Fruit fly (Drosophila melanogaster): ENCODE results near the gene CG7017.

The CG7017 gene

dm6 chr3L:20226153-20226552, 14.2 kb upstream of the CG7017 start (continued):
- no peak for TF ChIP-seq Ets65A (GFP tag)
- TF ChIP-seq CG15479 (GFP tag; optimal IDR thresholded peaks at IDR 0.05): no peak
- TF ChIP-seq her (GFP tag; optimal IDR thresholded peaks at IDR 0.05): peak; percentile 49
- TF ChIP-seq sob (GFP tag; IDR thresholded peaks at IDR 0.05): no peak
- TF ChIP-seq YL-1 (GFP tag; optimal IDR thresholded peaks at IDR 0.05): peak; percentile 42
- TF ChIP-seq unpg (GFP tag; optimal IDR thresholded peaks at IDR 0.05): no peak
- no peak for TF ChIP-seq tio (GFP tag; optimal IDR thresholded peaks at IDR 0.05)
- TF ChIP-seq CG11560 (tag; IDR thresholded peaks at IDR 0.05): no peak
- TF ChIP-seq HmgZ (tag; optimal IDR thresholded peaks at IDR 0.05): no peak
- no peak for TF ChIP-seq CG18011 (GFP tag; optimal IDR thresholded peaks at IDR 0.05)
- no peak for TF ChIP-seq onecut (GFP tag; IDR thresholded peaks at IDR 0.05)
- TF ChIP-seq C15 (GFP tag; IDR thresholded peaks at IDR 0.05): no peak
- TF ChIP-seq CG7839 (tag; optimal IDR thresholded peaks at IDR 0.05): no peak
- no peak for TF ChIP-seq Dip3 (GFP tag; optimal IDR thresholded peaks at IDR 0.05)
- TF ChIP-seq az2 (GFP tag; optimal IDR thresholded peaks at IDR 0.05): no peak
- no peak for TF ChIP-seq trh (GFP tag; optimal IDR thresholded peaks at IDR 0.05)
- TF ChIP-seq Poxn (GFP tag; IDR thresholded peaks at IDR 0.05): no peak
- no peak for TF ChIP-seq dysf (GFP tag; IDR thresholded peaks at IDR 0.05)
- TF ChIP-seq tup (GFP tag; optimal IDR thresholded peaks at IDR 0.05): no peak
- peak; percentile 25 for TF ChIP-seq CG8924 (tag; optimal IDR thresholded peaks at IDR 0.05)
- no peak; the same call in 2 of the 3 replicates for TF ChIP-seq CG34422 (GFP tag; IDR thresholded peaks at IDR 0.05)
- TF ChIP-seq shn (GFP tag; optimal IDR thresholded peaks at IDR 0.05): no peak
- no peak for TF ChIP-seq sqz (GFP tag; optimal IDR thresholded peaks at IDR 0.05)
- no peak for TF ChIP-seq HLHmδ (GFP tag; optimal IDR thresholded peaks at IDR 0.05)
- TF ChIP-seq otp (GFP tag; IDR thresholded peaks at IDR 0.05): no peak
- peak; percentile 82 for TF ChIP-seq E2f2 (GFP tag; IDR thresholded peaks at IDR 0.05)
- TF ChIP-seq vfl (GFP tag; optimal IDR thresholded peaks at IDR 0.05): no peak
- TF ChIP-seq CG2199 (GFP tag; IDR thresholded peaks at IDR 0.05): no peak
- TF ChIP-seq Mes4 (GFP tag; optimal IDR thresholded peaks at IDR 0.05): no peak
- no peak for TF ChIP-seq CG18262 (tag; optimal IDR thresholded peaks at IDR 0.05)
- no peak for TF ChIP-seq CG8089 (GFP tag; optimal IDR thresholded peaks at IDR 0.05)
- TF ChIP-seq z (GFP tag; IDR thresholded peaks at IDR 0.05): no peak
- no peak for TF ChIP-seq CG1647 (GFP tag; optimal IDR thresholded peaks at IDR 0.05)
- TF ChIP-seq dan (GFP tag; IDR thresholded peaks at IDR 0.05): no peak
- TF ChIP-seq dmrt99B (tag; optimal IDR thresholded peaks at IDR 0.05): no peak
- no peak for TF ChIP-seq sima (GFP tag; optimal IDR thresholded peaks at IDR 0.05)
- TF ChIP-seq CG3847 (GFP tag; IDR thresholded peaks at IDR 0.05): no peak
- TF ChIP-seq stwl (tag; optimal IDR thresholded peaks at IDR 0.05): peak; percentile 58
- TF ChIP-seq CG11398 (GFP tag; optimal IDR thresholded peaks at IDR 0.05): no peak
- TF ChIP-seq CG15514 (GFP tag; optimal IDR thresholded peaks at IDR 0.05): peak; percentile 68
- no peak for TF ChIP-seq CG32772 (GFP tag; IDR thresholded peaks at IDR 0.05)

- TF ChIP-seq MTF-1 (GFP tag; optimal IDR thresholded peaks at IDR 0.05; ENCODE audit: borderline replicate concordance) (no peak), chm (GFP tag; IDR thresholded peaks at IDR 0.05) (no peak), exex (tag; optimal IDR thresholded peaks at IDR 0.05) (peak; percentile 97), lab (GFP tag; optimal IDR thresholded peaks at IDR 0.05) (peak; percentile 16), CG1602 (GFP tag; optimal IDR thresholded peaks at IDR 0.05) (no peak), sug (tag; optimal IDR thresholded peaks at IDR 0.05) (peak; percentile 62), grn (GFP tag; optimal IDR thresholded peaks at IDR 0.05) (peak; percentile 56), CG34376 (GFP tag; optimal IDR thresholded peaks at IDR 0.05) (peak; percentile 88), mirr (GFP tag; optimal IDR thresholded peaks at IDR 0.05) (peak; percentile 19), Vsx1 (GFP tag; optimal IDR thresholded peaks at IDR 0.05) (peak; percentile 13), B-H2 (GFP tag; optimal IDR thresholded peaks at IDR 0.05) (peak; percentile 25), CG13296 (GFP tag; optimal IDR thresholded peaks at IDR 0.05) (peak; percentile 12), CG2678 (tag; optimal IDR thresholded peaks at IDR 0.05) (peak; percentile 19)
These were observed 11.6 kb upstream of the CG7017 start, which contains the start of gene CG17147 for dm6 chr3L:20223398-20223951. Gene CG17147 (plus strand): TSS chr3L:20223932.

All from whole organism, embryonic.